Worm (Caenorhabditis elegans): ENCODE results near the gene clec-187.

DNA sequence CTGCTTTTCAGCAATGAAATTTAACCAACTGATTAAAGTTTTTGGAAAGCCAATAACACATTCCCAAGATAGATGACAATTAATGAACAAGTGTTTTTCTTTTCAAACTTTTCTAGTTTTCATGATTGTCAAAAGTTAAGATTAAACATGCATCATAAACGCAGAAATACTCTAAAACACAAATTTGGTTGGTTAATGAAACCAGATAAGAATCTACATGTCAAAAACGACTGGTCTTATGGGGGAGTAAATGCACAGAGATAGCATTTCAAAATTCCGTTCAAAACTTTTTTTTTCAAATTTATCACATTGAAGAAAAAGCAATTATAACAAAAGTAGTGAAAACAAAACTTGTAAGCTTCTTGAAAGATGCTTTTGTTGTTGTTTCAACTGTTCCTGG, 32.4 kb upstream of the clec-187 start:
- TF ChIP-seq ceh-82 (tag; optimal IDR thresholded peaks at IDR 0.05), result no peak
- no peak for TF ChIP-seq nhr-25 (tag; optimal IDR thresholded peaks at IDR 0.05)
- no peak for TF ChIP-seq lin-13 (GFP tag; optimal IDR thresholded peaks at IDR 0.05)
- TF ChIP-seq elt-1 (tag; optimal IDR thresholded peaks at IDR 0.05), result no peak
- no peak for TF ChIP-seq nhr-11 (tag; optimal IDR thresholded peaks at IDR 0.05)
- TF ChIP-seq snpc-4 (tag; optimal IDR thresholded peaks at IDR 0.05), result no peak
- TF ChIP-seq nhr-6 (tag; optimal IDR thresholded peaks at IDR 0.05), result no peak
- TF ChIP-seq skn-1 (tag; optimal IDR thresholded peaks at IDR 0.05), result no peak
